Worm (Caenorhabditis elegans) whole organism, L1 larva: ENCODE measurements around the gene hpo-26.

Experiments used
- aly-2 ChIP-seq: fragments of 150-350 bp; optimal IDR thresholded peaks from 2 replicates; lab custom pipeline; 2014; ENCODE audit warnings: missing biosample characterization, missing genetic modification characterization
- ces-1 ChIP-seq: fragments of 150-350 bp; optimal IDR thresholded peaks from 2 replicates; lab custom pipeline; 2014; ENCODE audit warnings: missing biosample characterization, missing genetic modification reagents, missing genetic modification characterization
- mdl-1 ChIP-seq, 2 experiments: fragments of 150-350 bp; optimal IDR thresholded peaks; 2 replicates each; lab custom pipeline; 2014 to 2017; ENCODE audit warnings: missing biosample characterization in 2 of 2, missing genetic modification characterization in 2 of 2, inconsistent platforms in 1 of 2
- nhr-12 ChIP-seq: sonication (generic microtip); optimal IDR thresholded peaks from 2 replicates; lab custom pipeline; 2017; ENCODE audit warnings: missing biosample characterization, missing genetic modification characterization
- nhr-237 ChIP-seq: fragments of 150-350 bp; optimal IDR thresholded peaks from 2 replicates; lab custom pipeline; 2014; ENCODE audit warnings: missing biosample characterization, missing genetic modification characterization
- pqm-1 ChIP-seq: sonication (generic microtip); optimal IDR thresholded peaks from 3 replicates; lab custom pipeline; 2017; ENCODE audit warnings: missing biosample characterization, missing genetic modification characterization
- unc-62 ChIP-seq: fragments of 150-350 bp; optimal IDR thresholded peaks from 2 replicates; lab custom pipeline; 2014; ENCODE audit warnings: missing biosample characterization, missing genetic modification reagents, missing genetic modification characterization

ce11 chrV:6496611-6497158 is 36.2 kb downstream of the hpo-26 start, which contains the start of gene dgtr-1:
- TF ChIP-seq nhr-12 (tag; lab: Kevin White, UChicago) (no peak), ces-1 (GFP tag; lab: Kevin White, UChicago) (no peak), aly-2 (tag; lab: Kevin White, UChicago) (no peak), pqm-1 (tag; lab: Kevin White, UChicago) (no peak), nhr-237 (tag; lab: Kevin White, UChicago) (no peak), unc-62 (GFP tag; lab: Kevin White, UChicago) (no peak), mdl-1 (tag; optimal IDR thresholded peaks at IDR 0.05; lab: Kevin White, UChicago) (no peak)
